Worm (Caenorhabditis elegans) whole organism, L4 larva: ENCODE data around the gene C06E2.5.

ENCODE experiments used
- D1046.2 ChIP-seq: fragments of 200-800 bp; sonication (Bioruptor generic); IDR thresholded peaks from 2 replicates; pipeline ENCODE4 v1.3.6; 2022; ENCODE audit warnings: missing genetic modification characterization, missing compliant biosample characterization
- F26F4.8 ChIP-seq: fragments of 200-800 bp; sonication (Bioruptor generic); conservative IDR thresholded peaks from 2 replicates; pipeline ENCODE4 v1.3.6; 2022; ENCODE audit warnings: missing genetic modification characterization, missing compliant biosample characterization
- F37D6.2 ChIP-seq: sonication (generic microtip); optimal IDR thresholded peaks from 2 replicates; lab custom pipeline; 2016; ENCODE audit warnings: mild to moderate bottlenecking, missing genetic modification characterization, missing compliant biosample characterization
- F49E8.2 ChIP-seq: sonication (generic microtip); optimal IDR thresholded peaks from 2 replicates; lab custom pipeline; 2016; ENCODE audit warnings: missing compliant biosample characterization, mild to moderate bottlenecking, missing genetic modification characterization, borderline replicate concordance
- Y105C5A.15 ChIP-seq: fragments of 200-800 bp; sonication (Bioruptor generic); IDR thresholded peaks from 2 replicates; pipeline ENCODE4 v1.3.6; 2022; ENCODE audit warnings: missing genetic modification characterization, missing compliant biosample characterization
- Y75B8A.6 ChIP-seq: fragments of 200-800 bp; sonication (Bioruptor generic); IDR thresholded peaks from 2 replicates; pipeline ENCODE4 v1.3.6; 2022; ENCODE audit warnings: missing genetic modification reagents, missing genetic modification characterization, missing compliant biosample characterization
- ZK337.2 ChIP-seq: fragments of 200-800 bp; sonication (Bioruptor generic); IDR thresholded peaks from 2 replicates; pipeline ENCODE4 v1.3.6; 2022; ENCODE audit warnings: missing genetic modification reagents, missing genetic modification characterization, missing compliant biosample characterization
- ZK546.5 ChIP-seq, 2 experiments: sonication (generic microtip); optimal IDR thresholded peaks; 2 replicates each; lab custom pipeline; 2017; ENCODE audit warnings: missing biosample characterization in 2 of 2, missing genetic modification characterization in 2 of 2
- ama-1 ChIP-seq: fragments of 150-350 bp; optimal IDR thresholded peaks from 2 replicates; lab custom pipeline; 2014; ENCODE audit warnings: inconsistent platforms, mixed read lengths
- ceh-82 ChIP-seq: sonication (generic microtip); optimal IDR thresholded peaks from 2 replicates; lab custom pipeline; 2017; ENCODE audit warnings: missing biosample characterization, missing genetic modification characterization
- cey-2 ChIP-seq: sonication (generic microtip); optimal IDR thresholded peaks from 3 replicates; lab custom pipeline; 2017; ENCODE audit warnings: missing genetic modification characterization, mild to moderate bottlenecking, missing compliant biosample characterization, antibody characterized with exemption, borderline replicate concordance; ENCODE audit not compliant: insufficient read depth
- ctbp-1 ChIP-seq: fragments of 200-800 bp; sonication (Bioruptor generic); IDR thresholded peaks from 2 replicates; pipeline ENCODE4 v1.3.6; 2022; ENCODE audit warnings: missing genetic modification reagents, missing genetic modification characterization, missing compliant biosample characterization
- daf-16 ChIP-seq, 3 experiments: sonication (generic microtip); optimal IDR thresholded peaks; 2 replicates each; lab custom pipeline; 2016 to 2017; ENCODE audit warnings: missing genetic modification characterization in 3 of 3, missing genetic modification reagents in 3 of 3, mild to moderate bottlenecking in 2 of 3, missing compliant biosample characterization in 2 of 3, missing biosample characterization in 1 of 3, moderate library complexity in 1 of 3
- daf-19 ChIP-seq: fragments of 200-800 bp; sonication (Bioruptor generic); conservative IDR thresholded peaks from 2 replicates; pipeline ENCODE4 v1.3.6; 2022; ENCODE audit warnings: missing genetic modification characterization, missing compliant biosample characterization
- daf-8 ChIP-seq: fragments of 200-800 bp; sonication (Bioruptor generic); IDR thresholded peaks from 2 replicates; pipeline ENCODE4 v1.3.6; 2022; ENCODE audit warnings: missing genetic modification characterization, missing compliant biosample characterization
- duxl-1 ChIP-seq: sonication (generic microtip); optimal IDR thresholded peaks from 2 replicates; lab custom pipeline; 2016; ENCODE audit warnings: mild to moderate bottlenecking, missing genetic modification characterization, moderate library complexity, missing compliant biosample characterization; ENCODE audit not compliant: poor library complexity
- dve-1 ChIP-seq: sonication (generic microtip); optimal IDR thresholded peaks from 2 replicates; lab custom pipeline; 2017; ENCODE audit warnings: antibody characterized with exemption, mild to moderate bottlenecking, missing genetic modification characterization, missing compliant biosample characterization; ENCODE audit not compliant: insufficient read depth
- hif-1 ChIP-seq, 2 experiments: sonication (generic microtip); optimal IDR thresholded peaks; 2 replicates each; lab custom pipeline; 2016 to 2017; ENCODE audit warnings: missing compliant biosample characterization in 2 of 2, missing genetic modification characterization in 2 of 2, missing genetic modification reagents in 2 of 2, missing genotype in 2 of 2, mild to moderate bottlenecking in 1 of 2
- lin-29 ChIP-seq: fragments of 200-800 bp; sonication (Bioruptor generic); IDR thresholded peaks from 2 replicates; pipeline ENCODE4 v1.3.6; 2022; ENCODE audit warnings: missing genetic modification reagents, missing genetic modification characterization, missing compliant biosample characterization
- lin-38 ChIP-seq: fragments of 200-800 bp; sonication (Bioruptor generic); IDR thresholded peaks from 2 replicates; pipeline ENCODE4 v1.3.6; 2022; ENCODE audit warnings: missing genetic modification reagents, missing genetic modification characterization, missing compliant biosample characterization
- lir-3 ChIP-seq: sonication (generic microtip); optimal IDR thresholded peaks from 2 replicates; lab custom pipeline; 2016; ENCODE audit warnings: mild to moderate bottlenecking, missing genetic modification characterization, missing compliant biosample characterization
- madf-5 ChIP-seq, 2 experiments: fragments of 200-800 bp; sonication (Bioruptor generic); IDR thresholded peaks; 2 replicates each; pipeline ENCODE4 v1.3.6; 2022; ENCODE audit warnings: missing compliant biosample characterization in 2 of 2, missing genetic modification characterization in 2 of 2
- madf-9 ChIP-seq: fragments of 200-800 bp; sonication (Bioruptor generic); conservative IDR thresholded peaks from 2 replicates; pipeline ENCODE4 v1.3.6; 2022; ENCODE audit warnings: missing genetic modification reagents, missing genetic modification characterization, missing compliant biosample characterization
- mdt-29 ChIP-seq: fragments of 200-800 bp; sonication (Bioruptor generic); IDR thresholded peaks from 2 replicates; pipeline ENCODE4 v1.3.6; 2022; ENCODE audit warnings: missing genetic modification reagents, missing genetic modification characterization, missing compliant biosample characterization
- mes-2 ChIP-seq: sonication (generic microtip); optimal IDR thresholded peaks from 2 replicates; lab custom pipeline; 2016; ENCODE audit warnings: missing genotype, mild to moderate bottlenecking, missing genetic modification characterization, missing compliant biosample characterization; ENCODE audit not compliant: poor library complexity, severe bottlenecking
- nhr-10 ChIP-seq: fragments of 150-350 bp; optimal IDR thresholded peaks from 2 replicates; lab custom pipeline; 2014; ENCODE audit warnings: missing biosample characterization, missing genetic modification characterization
- nhr-11 ChIP-seq: fragments of 150-350 bp; optimal IDR thresholded peaks from 2 replicates; lab custom pipeline; 2014; ENCODE audit warnings: missing biosample characterization, missing genetic modification characterization
- nhr-237 ChIP-seq: sonication (generic microtip); optimal IDR thresholded peaks from 2 replicates; lab custom pipeline; 2017; ENCODE audit warnings: missing biosample characterization, missing genetic modification characterization
- nhr-41 ChIP-seq: fragments of 200-800 bp; sonication (Bioruptor generic); IDR thresholded peaks from 2 replicates; pipeline ENCODE4 v1.3.6; 2022; ENCODE audit warnings: missing genetic modification reagents, missing genetic modification characterization, missing compliant biosample characterization
- nhr-6 ChIP-seq: fragments of 150-350 bp; optimal IDR thresholded peaks from 2 replicates; lab custom pipeline; 2014; ENCODE audit warnings: missing biosample characterization, missing genetic modification characterization
- pha-4 ChIP-seq, 2 experiments: fragments of 150-350 bp in 1 of 2; fragments of 200-800 bp in 1 of 2; sonication (Bioruptor generic) in 1 of 2; IDR thresholded peaks in 1 of 2; optimal IDR thresholded peaks in 1 of 2; 2 replicates each; pipeline versions ENCODE4 v1.3.6 to Lab custom; 2014 to 2022; ENCODE audit warnings: missing genetic modification characterization in 2 of 2, missing genetic modification reagents in 2 of 2, missing biosample characterization in 1 of 2, missing compliant biosample characterization in 1 of 2
- php-3 ChIP-seq: fragments of 200-800 bp; sonication (Bioruptor generic); IDR thresholded peaks from 2 replicates; pipeline ENCODE4 v1.3.6; 2022; ENCODE audit warnings: missing genetic modification reagents, missing genetic modification characterization, missing compliant biosample characterization
- saeg-2 ChIP-seq: fragments of 200-800 bp; sonication (Bioruptor generic); IDR thresholded peaks from 2 replicates; pipeline ENCODE4 v1.3.6; 2022; ENCODE audit warnings: missing genetic modification reagents, missing genetic modification characterization, missing compliant biosample characterization
- sdz-12 ChIP-seq: fragments of 200-800 bp; sonication (Bioruptor generic); optimal IDR thresholded peaks from 2 replicates; lab custom pipeline; 2018; ENCODE audit warnings: mild to moderate bottlenecking, missing genetic modification characterization, missing compliant biosample characterization
- snpc-1.2 ChIP-seq: fragments of 200-800 bp; sonication (Bioruptor generic); IDR thresholded peaks from 2 replicates; pipeline ENCODE4 v1.3.6; 2022; ENCODE audit warnings: missing genetic modification reagents, missing genetic modification characterization, missing compliant biosample characterization
- snpc-4 ChIP-seq: fragments of 150-350 bp; optimal IDR thresholded peaks from 2 replicates; lab custom pipeline; 2014; ENCODE audit warnings: missing biosample characterization, missing genetic modification characterization
- tra-1 ChIP-seq: fragments of 200-800 bp; sonication (Bioruptor generic); IDR thresholded peaks from 2 replicates; pipeline ENCODE4 v1.3.6; 2022; ENCODE audit warnings: missing genetic modification reagents, missing genetic modification characterization, missing compliant biosample characterization
- unc-130 ChIP-seq: sonication (generic microtip); optimal IDR thresholded peaks from 2 replicates; lab custom pipeline; 2016; ENCODE audit warnings: missing genetic modification reagents, missing genetic modification characterization, missing compliant biosample characterization
- unc-39 ChIP-seq: sonication (generic microtip); optimal IDR thresholded peaks from 2 replicates; lab custom pipeline; 2017; ENCODE audit warnings: missing biosample characterization, missing genetic modification characterization
- unc-62 ChIP-seq, 3 experiments: fragments of 150-350 bp in 1 of 3; sonication (generic microtip); optimal IDR thresholded peaks in 2 of 3; peaks in 1 of 3; 1 replicate in 1 of 3; 2 replicates in 2 of 3; lab custom pipeline; 2014 to 2017; ENCODE audit warnings: missing biosample characterization in 3 of 3, missing genetic modification characterization in 3 of 3, missing genetic modification reagents in 3 of 3, missing genotype in 1 of 3
- zfp-3 ChIP-seq: fragments of 200-800 bp; sonication (Bioruptor generic); conservative IDR thresholded peaks from 2 replicates; pipeline ENCODE4 v1.3.6; 2022; ENCODE audit warnings: missing genetic modification reagents, missing genetic modification characterization, missing compliant biosample characterization
- ztf-11 ChIP-seq: fragments of 150-350 bp; optimal IDR thresholded peaks from 2 replicates; lab custom pipeline; 2014; ENCODE audit warnings: missing biosample characterization, missing genetic modification characterization

Gene C06E2.5

ce11 chrX:8846447-8847237 is 11.1 kb downstream of the C06E2.5 start, which contains the start of gene C28G1.10 (continued):
- peak; percentile 11 for TF ChIP-seq F49E8.2 (tag; lab: Kevin White, UChicago)
- peak; percentile 62 for TF ChIP-seq dve-1 (tag; lab: Kevin White, UChicago)
- TF ChIP-seq nhr-41: no peak
- no peak for TF ChIP-seq F37D6.2 (tag; lab: Kevin White, UChicago)
- peak; percentile 61 for TF ChIP-seq ZK337.2 (GFP tag; lab: Robert Waterston, UW)
- TF ChIP-seq ama-1 (lab: Kevin White, UChicago): no peak
- TF ChIP-seq php-3 (GFP tag; lab: Robert Waterston, UW): peak; percentile 27
- TF ChIP-seq Y75B8A.6 (GFP tag; lab: Robert Waterston, UW): peak; percentile 4; the same call in 1 of the 2 replicates
- no peak for TF ChIP-seq ztf-11 (tag; lab: Kevin White, UChicago)
- TF ChIP-seq daf-8: no peak
- peak; percentile 18 for TF ChIP-seq mes-2 (tag; lab: Kevin White, UChicago)
- TF ChIP-seq nhr-11 (tag; lab: Kevin White, UChicago): no peak
- TF ChIP-seq unc-39 (tag; lab: Kevin White, UChicago): no peak
- no peak for TF ChIP-seq hif-1 (tag; optimal IDR thresholded peaks at IDR 0.05; lab: Kevin White, UChicago)
- TF ChIP-seq ZK546.5 (tag; optimal IDR thresholded peaks at IDR 0.05; lab: Kevin White, UChicago): no peak
- no peak for TF ChIP-seq cey-2 (tag; lab: Kevin White, UChicago)
- TF ChIP-seq lin-29: peak; percentile 22; the same call in 1 of the 2 replicates
- TF ChIP-seq D1046.2 (GFP tag; lab: Robert Waterston, UW): peak; percentile 63; the same call in 1 of the 2 replicates
- TF ChIP-seq daf-16 (GFP tag; optimal IDR thresholded peaks at IDR 0.05; lab: Kevin White, UChicago): no peak
- TF ChIP-seq daf-16 (tag; optimal IDR thresholded peaks at IDR 0.05; lab: Kevin White, UChicago): no peak
- TF ChIP-seq F26F4.8 (GFP tag; lab: Robert Waterston, UW): peak; percentile 67; the same call in 1 of the 2 replicates
- peak; percentile 8 for TF ChIP-seq lir-3 (tag; lab: Kevin White, UChicago)
- TF ChIP-seq saeg-2 (GFP tag; lab: Robert Waterston, UW): peak; percentile 42; the same call in 1 of the 2 replicates
- TF ChIP-seq zfp-3 (GFP tag; lab: Robert Waterston, UW): 0 out of 2 replicates have a peak, but pooled peaks have one; percentile 12
- TF ChIP-seq nhr-237: no peak
- TF ChIP-seq madf-9 (GFP tag; lab: Robert Waterston, UW): peak; percentile 73; the same call in 1 of the 2 replicates

DNA sequence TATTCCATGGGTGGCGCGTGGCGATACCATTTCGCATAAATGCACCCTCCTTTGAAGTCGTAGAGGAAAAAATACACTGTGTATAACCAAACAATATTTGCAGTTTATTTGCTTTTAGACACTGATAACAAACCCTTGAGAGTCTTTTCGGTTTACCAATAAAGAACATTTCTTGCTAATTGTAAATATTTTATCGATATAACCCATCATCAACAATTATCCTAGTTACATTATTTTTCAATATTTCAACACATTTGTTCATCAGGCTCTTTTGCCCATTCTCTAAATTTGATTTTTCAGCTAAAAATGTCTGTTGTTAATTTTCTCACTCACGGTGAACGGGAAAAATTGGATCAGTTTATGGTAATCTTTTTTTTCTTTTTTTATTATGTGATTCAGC is 13.8 kb downstream of the C06E2.5 start, which contains the start of gene ubc-23:
Gene ubc-23, plus strand, starts transcription at position 301 of the 400 bp plus-strand sequence.
- TF ChIP-seq madf-5 (GFP tag; IDR thresholded peaks at IDR 0.05; lab: Robert Waterston, UW) (no peak), unc-130 (GFP tag; lab: Kevin White, UChicago) (no peak), pha-4 (GFP tag; IDR thresholded peaks at IDR 0.05; lab: Robert Waterston, UW) (no peak), pha-4 (tag; optimal IDR thresholded peaks at IDR 0.05; lab: Kevin White, UChicago) (no peak), tra-1 (GFP tag; lab: Robert Waterston, UW) (no peak), daf-19 (GFP tag; lab: Robert Waterston, UW) (no peak), ceh-82 (no peak), sdz-12 (GFP tag; lab: Kevin White, UChicago) (no peak)

ce11 chrX:8838176-8838575 is 19.6 kb downstream of the C06E2.5 start:
- 0 out of 2 replicates have a peak, but pooled peaks have one; percentile 52 for TF ChIP-seq mdt-29 (GFP tag; lab: Robert Waterston, UW)
- TF ChIP-seq duxl-1 (tag; lab: Kevin White, UChicago): peak; percentile 41
- TF ChIP-seq daf-16 (GFP tag; optimal IDR thresholded peaks at IDR 0.05; lab: Kevin White, UChicago): peak in 1 of 2 experiments; percentile 70
- peak; percentile 15 for TF ChIP-seq daf-16 (tag; optimal IDR thresholded peaks at IDR 0.05; lab: Kevin White, UChicago)
- no peak for TF ChIP-seq unc-39 (tag; lab: Kevin White, UChicago)
- no peak for TF ChIP-seq unc-62 (GFP tag; optimal IDR thresholded peaks at IDR 0.05 in 1 of 2; lab: Kevin White, UChicago)
- TF ChIP-seq unc-62 (tag; optimal IDR thresholded peaks at IDR 0.05; lab: Kevin White, UChicago): no peak
- no peak for TF ChIP-seq nhr-6 (tag; lab: Kevin White, UChicago)
- TF ChIP-seq snpc-4: no peak
- no peak for TF ChIP-seq Y75B8A.6 (GFP tag; lab: Robert Waterston, UW)
- TF ChIP-seq nhr-41: peak; percentile 82; the same call in 1 of the 2 replicates
- no peak for TF ChIP-seq lir-3 (tag; lab: Kevin White, UChicago)
- TF ChIP-seq ctbp-1 (GFP tag; lab: Robert Waterston, UW): 0 out of 2 replicates have a peak, but pooled peaks have one; percentile 32
- TF ChIP-seq snpc-1.2 (GFP tag; lab: Robert Waterston, UW): no peak
- TF ChIP-seq lin-38 (GFP tag; lab: Robert Waterston, UW): peak; percentile 66; the same call in 1 of the 2 replicates
- 0 out of 2 replicates have a peak, but pooled peaks have one; percentile 68 for TF ChIP-seq Y105C5A.15 (GFP tag; lab: Robert Waterston, UW)
- TF ChIP-seq nhr-10 (tag; lab: Kevin White, UChicago): no peak
